Fruit fly (Drosophila melanogaster) whole organism, embryonic: Measurements from ENCODE around the gene CG6149.

Experiments
- Atf3 ChIP-seq: fragments of 200-800 bp; sonication (Bioruptor generic); optimal IDR thresholded peaks from 3 replicates; lab custom pipeline; 2016; ENCODE audit warnings: missing biosample characterization, missing genetic modification characterization
- B-H1 ChIP-seq: fragments of 200-800 bp; sonication (Bioruptor generic); IDR thresholded peaks from 3 replicates; pipeline ENCODE4 v1.3.6; 2022; ENCODE audit warnings: missing biosample characterization, missing genetic modification characterization
- Blimp-1 ChIP-seq: fragments of 200-800 bp; sonication (Bioruptor generic); optimal IDR thresholded peaks from 3 replicates; lab custom pipeline; 2018; ENCODE audit warnings: missing biosample characterization, missing genetic modification characterization, mild to moderate bottlenecking, moderate library complexity, missing genetic modification reagents
- CG12659 ChIP-seq: fragments of 200-800 bp; sonication (Bioruptor generic); optimal IDR thresholded peaks from 3 replicates; lab custom pipeline; 2017; ENCODE audit warnings: mild to moderate bottlenecking, missing biosample characterization, missing genetic modification reagents, missing genetic modification characterization
- CG13287 ChIP-seq: fragments of 200-800 bp; sonication (Bioruptor generic); IDR thresholded peaks from 2 replicates; pipeline ENCODE4 v1.3.6; 2022; ENCODE audit warnings: missing biosample characterization, missing genetic modification characterization; ENCODE audit not compliant: partially characterized antibody
- CG13296 ChIP-seq: fragments of 200-800 bp; sonication (Bioruptor generic); optimal IDR thresholded peaks from 3 replicates; lab custom pipeline; 2018; ENCODE audit warnings: missing biosample characterization, mild to moderate bottlenecking, missing genetic modification characterization
- CG14014 ChIP-seq: fragments of 200-800 bp; sonication (Bioruptor generic); IDR thresholded peaks from 2 replicates; pipeline ENCODE4 v1.3.6; 2022; ENCODE audit warnings: missing biosample characterization, missing genetic modification characterization
- CG15479 ChIP-seq: fragments of 200-800 bp; sonication (Bioruptor generic); optimal IDR thresholded peaks from 3 replicates; lab custom pipeline; 2019; ENCODE audit warnings: missing biosample characterization, mild to moderate bottlenecking, missing genetic modification characterization, moderate library complexity
- CG1602 ChIP-seq: fragments of 200-800 bp; sonication (Bioruptor generic); optimal IDR thresholded peaks from 3 replicates; lab custom pipeline; 2016; ENCODE audit warnings: missing biosample characterization, missing genetic modification characterization
- CG16779 ChIP-seq: fragments of 200-800 bp; sonication (Bioruptor generic); IDR thresholded peaks from 2 replicates; pipeline ENCODE4 v1.3.6; 2022; ENCODE audit warnings: missing biosample characterization, missing genetic modification characterization
- CG16813 ChIP-seq: fragments of 200-800 bp; sonication (Bioruptor generic); IDR thresholded peaks from 3 replicates; pipeline ENCODE4 v1.3.6; 2022; ENCODE audit warnings: missing biosample characterization, missing genetic modification characterization; ENCODE audit not compliant: partially characterized antibody
- CG16863 ChIP-seq: fragments of 200-800 bp; sonication (Bioruptor generic); optimal IDR thresholded peaks from 3 replicates; lab custom pipeline; 2016; ENCODE audit warnings: missing biosample characterization, missing genetic modification characterization
- CG17385 ChIP-seq: fragments of 200-800 bp; sonication (Bioruptor generic); optimal IDR thresholded peaks from 3 replicates; lab custom pipeline; 2018; ENCODE audit warnings: missing biosample characterization, mild to moderate bottlenecking, missing genetic modification characterization
- CG18476 ChIP-seq: fragments of 200-800 bp; sonication (Bioruptor generic); optimal IDR thresholded peaks from 2 replicates; lab custom pipeline; 2016; ENCODE audit warnings: missing biosample characterization, mild to moderate bottlenecking, missing genetic modification characterization
- CG18599 ChIP-seq: fragments of 200-800 bp; sonication (Bioruptor generic); optimal IDR thresholded peaks from 3 replicates; lab custom pipeline; 2017; ENCODE audit warnings: missing biosample characterization, missing genetic modification characterization, mild to moderate bottlenecking, moderate library complexity, missing genetic modification reagents
- CG3065 ChIP-seq: fragments of 200-800 bp; sonication (Bioruptor generic); optimal IDR thresholded peaks from 2 replicates; lab custom pipeline; 2016; ENCODE audit warnings: missing biosample characterization, missing genetic modification characterization
- CG31441 ChIP-seq: fragments of 200-800 bp; sonication (Bioruptor generic); IDR thresholded peaks from 2 replicates; pipeline ENCODE4 v1.3.6; 2022; ENCODE audit warnings: missing biosample characterization, missing genetic modification characterization
- CG3281 ChIP-seq: fragments of 200-800 bp; sonication (Bioruptor generic); optimal IDR thresholded peaks from 3 replicates; lab custom pipeline; 2017; ENCODE audit warnings: missing biosample characterization, mild to moderate bottlenecking, missing genetic modification characterization
- CG3995 ChIP-seq: fragments of 200-800 bp; sonication (Bioruptor generic); optimal IDR thresholded peaks from 3 replicates; lab custom pipeline; 2016; ENCODE audit warnings: missing biosample characterization, missing genetic modification characterization
- CG5953 ChIP-seq: fragments of 200-800 bp; sonication (Bioruptor generic); IDR thresholded peaks from 2 replicates; pipeline ENCODE4 v1.3.6; 2022; ENCODE audit warnings: missing biosample characterization, missing genetic modification characterization
- CG8290 ChIP-seq, 3 experiments: fragments of 200-800 bp; sonication (Bioruptor generic); optimal IDR thresholded peaks; 2 replicates each; lab custom pipeline; 2016 to 2019; ENCODE audit warnings: missing biosample characterization in 3 of 3, missing genetic modification characterization in 3 of 3, mild to moderate bottlenecking in 2 of 3, moderate library complexity in 1 of 3
- CG9817 ChIP-seq: fragments of 200-800 bp; sonication (Bioruptor generic); optimal IDR thresholded peaks from 2 replicates; lab custom pipeline; 2018; ENCODE audit warnings: missing biosample characterization, mild to moderate bottlenecking, missing genetic modification characterization, moderate library complexity
- CkIIα-i1 ChIP-seq: fragments of 200-800 bp; sonication (Bioruptor generic); IDR thresholded peaks from 2 replicates; pipeline ENCODE4 v1.3.6; 2022; ENCODE audit warnings: missing biosample characterization, missing genetic modification characterization
- Elba2 ChIP-seq: fragments of 200-800 bp; sonication (Bioruptor generic); optimal IDR thresholded peaks from 3 replicates; lab custom pipeline; 2016; ENCODE audit warnings: missing biosample characterization, missing genetic modification characterization
- Ets65A ChIP-seq: fragments of 200-800 bp; sonication (Bioruptor generic); peaks from one replicate; lab custom pipeline; 2016; ENCODE audit warnings: missing biosample characterization, missing genetic modification characterization
- Ets97D ChIP-seq: fragments of 200-800 bp; sonication (Bioruptor generic); optimal IDR thresholded peaks from 3 replicates; lab custom pipeline; 2016; ENCODE audit warnings: missing biosample characterization, missing genetic modification characterization
- Fer1 ChIP-seq: fragments of 200-800 bp; sonication (Bioruptor generic); optimal IDR thresholded peaks from 2 replicates; lab custom pipeline; 2017; ENCODE audit warnings: missing biosample characterization, mild to moderate bottlenecking, missing genetic modification characterization
- MESR4 ChIP-seq: fragments of 200-800 bp; sonication (Bioruptor generic); optimal IDR thresholded peaks from 2 replicates; lab custom pipeline; 2018; ENCODE audit warnings: missing biosample characterization, mild to moderate bottlenecking, missing genetic modification characterization, moderate library complexity
- Meics ChIP-seq: fragments of 200-800 bp; sonication (Bioruptor generic); optimal IDR thresholded peaks from 2 replicates; lab custom pipeline; 2017; ENCODE audit warnings: missing biosample characterization, mild to moderate bottlenecking, missing genetic modification characterization
- Mes4 ChIP-seq: fragments of 200-800 bp; sonication (Bioruptor generic); optimal IDR thresholded peaks from 2 replicates; lab custom pipeline; 2016; ENCODE audit warnings: missing biosample characterization, missing genetic modification characterization
- Ptx1 ChIP-seq: fragments of 200-800 bp; sonication (Bioruptor generic); IDR thresholded peaks from 2 replicates; pipeline ENCODE4 v1.3.6; 2022; ENCODE audit warnings: missing biosample characterization, missing genetic modification characterization
- Side ChIP-seq: fragments of 200-800 bp; sonication (Bioruptor generic); optimal IDR thresholded peaks from 2 replicates; lab custom pipeline; 2016; ENCODE audit warnings: missing biosample characterization, missing genetic modification characterization
- Sry-β ChIP-seq: fragments of 200-800 bp; sonication (Bioruptor generic); optimal IDR thresholded peaks from 2 replicates; lab custom pipeline; 2018; ENCODE audit warnings: missing biosample characterization, mild to moderate bottlenecking, missing genetic modification characterization, moderate library complexity
- TFAM ChIP-seq: fragments of 200-800 bp; sonication (Bioruptor generic); optimal IDR thresholded peaks from 2 replicates; lab custom pipeline; 2017; ENCODE audit warnings: missing biosample characterization, missing genetic modification characterization, inconsistent platforms
- Trl ChIP-seq, 3 experiments: fragments of >200 bp in 2 of 3; fragments of 200-800 bp in 1 of 3; sonication (Bioruptor generic) in 1 of 3; optimal IDR thresholded peaks; 2 replicates in 1 of 3; 3 replicates in 2 of 3; lab custom pipeline; 2016 to 2017; ENCODE audit warnings: missing biosample characterization in 1 of 3, missing genetic modification characterization in 1 of 3
- YL-1 ChIP-seq: fragments of 200-800 bp; sonication (Bioruptor generic); optimal IDR thresholded peaks from 3 replicates; lab custom pipeline; 2017; ENCODE audit warnings: missing biosample characterization, mild to moderate bottlenecking, missing genetic modification characterization
- bab2 ChIP-seq: fragments of 200-800 bp; sonication (Bioruptor generic); optimal IDR thresholded peaks from 2 replicates; lab custom pipeline; 2016; ENCODE audit warnings: missing biosample characterization, missing genetic modification characterization
- crp ChIP-seq, 2 experiments: fragments of 200-800 bp; sonication (Bioruptor generic); optimal IDR thresholded peaks; 2 replicates in 1 of 2; 3 replicates in 1 of 2; lab custom pipeline; 2017; ENCODE audit warnings: missing biosample characterization in 2 of 2, missing genetic modification characterization in 2 of 2, mild to moderate bottlenecking in 1 of 2, moderate library complexity in 1 of 2
- dati ChIP-seq: fragments of 200-800 bp; sonication (Bioruptor generic); IDR thresholded peaks from 2 replicates; pipeline ENCODE4 v1.3.6; 2022; ENCODE audit warnings: missing biosample characterization, missing genetic modification characterization
- klu ChIP-seq: fragments of 200-800 bp; sonication (Bioruptor generic); IDR thresholded peaks from 2 replicates; pipeline ENCODE4 v1.3.6; 2022; ENCODE audit warnings: missing biosample characterization, missing genetic modification characterization
- knrl ChIP-seq: fragments of 200-800 bp; sonication (Bioruptor generic); IDR thresholded peaks from 3 replicates; pipeline ENCODE4 v1.3.6; 2022; ENCODE audit warnings: missing biosample characterization, missing genetic modification characterization; ENCODE audit not compliant: partially characterized antibody
- mirr ChIP-seq: fragments of 200-800 bp; sonication (Bioruptor generic); optimal IDR thresholded peaks from 3 replicates; lab custom pipeline; 2018; ENCODE audit warnings: missing biosample characterization, mild to moderate bottlenecking, missing genetic modification characterization
- mld ChIP-seq: fragments of 200-800 bp; sonication (Bioruptor generic); IDR thresholded peaks from 3 replicates; pipeline ENCODE4 v1.3.6; 2022; ENCODE audit warnings: missing biosample characterization, missing genetic modification characterization; ENCODE audit not compliant: partially characterized antibody
- nom ChIP-seq: fragments of 200-800 bp; sonication (Bioruptor generic); optimal IDR thresholded peaks from 2 replicates; lab custom pipeline; 2017; ENCODE audit warnings: missing biosample characterization, missing genetic modification characterization, mild to moderate bottlenecking, moderate library complexity, missing genetic modification reagents
- ro ChIP-seq: fragments of 200-800 bp; sonication (Bioruptor generic); IDR thresholded peaks from 2 replicates; pipeline ENCODE4 v1.3.6; 2022; ENCODE audit warnings: missing biosample characterization, missing genetic modification characterization
- sisA ChIP-seq: fragments of 200-800 bp; sonication (Bioruptor generic); IDR thresholded peaks from 2 replicates; pipeline ENCODE4 v1.3.6; 2022; ENCODE audit warnings: missing biosample characterization, missing genetic modification characterization
- slbo ChIP-seq: fragments of 200-800 bp; sonication (Bioruptor generic); IDR thresholded peaks from 2 replicates; pipeline ENCODE4 v1.3.6; 2022; ENCODE audit warnings: missing biosample characterization, missing genetic modification characterization
- so ChIP-seq: fragments of 200-800 bp; sonication (Bioruptor generic); IDR thresholded peaks from 3 replicates; pipeline ENCODE4 v1.3.6; 2022; ENCODE audit warnings: missing biosample characterization, missing genetic modification characterization
- sqz ChIP-seq: fragments of 200-800 bp; sonication (Bioruptor generic); optimal IDR thresholded peaks from 3 replicates; lab custom pipeline; 2018; ENCODE audit warnings: missing biosample characterization, mild to moderate bottlenecking, missing genetic modification characterization
- trem ChIP-seq: fragments of 200-800 bp; optimal IDR thresholded peaks from 3 replicates; lab custom pipeline; 2019; ENCODE audit warnings: missing biosample characterization, mild to moderate bottlenecking, missing genetic modification characterization, moderate library complexity

Gene CG6149

DNA sequence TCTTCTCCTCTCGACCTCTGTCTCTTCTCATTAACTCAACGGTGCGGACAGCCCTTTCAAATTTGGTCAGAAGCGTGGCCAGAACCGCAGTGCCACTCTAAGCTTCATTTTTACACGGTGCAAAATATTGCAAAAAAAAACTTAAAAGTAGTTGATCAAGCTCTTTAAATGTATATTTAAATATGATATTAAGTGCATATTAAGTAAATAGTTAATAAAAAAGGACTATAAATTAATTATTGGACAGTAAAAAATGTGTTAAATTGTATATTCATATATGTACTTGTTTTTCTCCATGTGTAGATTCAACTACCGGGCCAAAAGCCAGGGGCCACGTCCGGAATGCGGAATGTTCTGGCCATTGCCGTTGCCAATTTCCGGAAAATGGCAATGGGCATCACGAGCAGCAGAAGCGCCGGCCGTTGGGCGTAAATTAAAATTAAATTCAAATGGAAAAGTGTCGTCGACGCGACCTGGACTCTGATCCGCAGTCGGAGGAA is 38.1 kb downstream of the CG6149 start, which contains the start of gene CG44362 (continued):
- TF ChIP-seq mld (GFP tag; lab: Robert Waterston, UW) (no peak), CG8290 (GFP tag; optimal IDR thresholded peaks at IDR 0.05; lab: Kevin White, UChicago) (no peak), CG8290 (tag; optimal IDR thresholded peaks at IDR 0.05; lab: Kevin White, UChicago) (no peak), Ets65A (GFP tag; lab: Kevin White, UChicago) (peak; percentile 51), CG1602 (GFP tag; lab: Kevin White, UChicago) (no peak), CG3065 (GFP tag; lab: Kevin White, UChicago) (no peak), bab2 (GFP tag; lab: Kevin White, UChicago) (no peak), Ptx1 (peak; percentile 37), CG14014 (0 out of 2 replicates have a peak, but pooled peaks have one; percentile 29), CG3995 (no peak), CG16863 (no peak), sqz (GFP tag; lab: Kevin White, UChicago) (no peak), trem (tag; lab: Kevin White, UChicago) (no peak), CG16779 (GFP tag; lab: Robert Waterston, UW) (no peak), CG18476 (GFP tag; lab: Kevin White, UChicago) (no peak), CG15479 (GFP tag; lab: Kevin White, UChicago) (no peak), B-H1 (GFP tag; lab: Robert Waterston, UW) (no peak), ro (GFP tag; lab: Robert Waterston, UW) (no peak), so (GFP tag; lab: Robert Waterston, UW) (no peak), knrl (no peak), CG9817 (no peak), Blimp-1 (peak; percentile 20), CG31441 (GFP tag; lab: Robert Waterston, UW) (peak; percentile 38; the same call in 1 of the 2 replicates), klu (GFP tag; lab: Robert Waterston, UW) (no peak), CG12659 (GFP tag; lab: Kevin White, UChicago) (no peak), CG17385 (GFP tag; lab: Kevin White, UChicago) (no peak), CG3281 (GFP tag; lab: Kevin White, UChicago) (peak; percentile 9), TFAM (GFP tag; lab: Kevin White, UChicago) (no peak), mirr (GFP tag; lab: Kevin White, UChicago) (no peak), CG13296 (GFP tag; lab: Kevin White, UChicago) (no peak), Trl (optimal IDR thresholded peaks at IDR 0.05; lab: Kevin White, UChicago) (no peak), Trl (GFP tag; optimal IDR thresholded peaks at IDR 0.05; lab: Kevin White, UChicago) (no peak), CG13287 (GFP tag; lab: Robert Waterston, UW) (no peak), YL-1 (no peak), dati (GFP tag; lab: Robert Waterston, UW) (no peak), Fer1 (GFP tag; lab: Kevin White, UChicago) (peak; percentile 49), CkIIα-i1 (GFP tag; lab: Robert Waterston, UW) (no peak), Sry-β (GFP tag; lab: Kevin White, UChicago) (no peak), CG18599 (GFP tag; lab: Kevin White, UChicago) (peak; percentile 54), Ets97D (GFP tag; lab: Kevin White, UChicago) (no peak), crp (GFP tag; optimal IDR thresholded peaks at IDR 0.05; lab: Kevin White, UChicago) (no peak), Mes4 (GFP tag; lab: Kevin White, UChicago) (no peak), nom (no peak), slbo (0 out of 2 replicates have a peak, but pooled peaks have one; percentile 8), Atf3 (no peak), CG5953 (GFP tag; lab: Robert Waterston, UW) (no peak), Elba2 (no peak), CG16813 (GFP tag; lab: Robert Waterston, UW) (no peak), sisA (GFP tag; lab: Robert Waterston, UW) (no peak), MESR4 (GFP tag; lab: Kevin White, UChicago) (no peak), Side (GFP tag; lab: Kevin White, UChicago) (no peak), Meics (GFP tag; lab: Kevin White, UChicago) (peak; percentile 15)
